Worm (Caenorhabditis elegans) whole organism, L2 larva: Measurements from ENCODE around the gene F58G1.2.

Source experiments
- F13H6.1 ChIP-seq: sonication (generic microtip); optimal IDR thresholded peaks from 2 replicates; lab custom pipeline; 2016; ENCODE audit warnings: missing genetic modification characterization, missing compliant biosample characterization
- R02D3.7 ChIP-seq: fragments of 150-350 bp; optimal IDR thresholded peaks from 2 replicates; lab custom pipeline; 2014; ENCODE audit warnings: missing biosample characterization, missing genetic modification characterization
- Y55F3AM.14 ChIP-seq: fragments of 200-800 bp; sonication (Bioruptor generic); optimal IDR thresholded peaks from 2 replicates; lab custom pipeline; 2018; ENCODE audit warnings: mild to moderate bottlenecking, missing genetic modification characterization, missing compliant biosample characterization
- ZK546.5 ChIP-seq: sonication (generic microtip); optimal IDR thresholded peaks from 2 replicates; lab custom pipeline; 2017; ENCODE audit warnings: missing biosample characterization, missing genetic modification characterization
- aly-2 ChIP-seq: fragments of 150-350 bp; optimal IDR thresholded peaks from 2 replicates; lab custom pipeline; 2014; ENCODE audit warnings: missing biosample characterization, missing genetic modification characterization
- ama-1 ChIP-seq: fragments of 150-350 bp; optimal IDR thresholded peaks from 2 replicates; lab custom pipeline; 2018; ENCODE audit warnings: inconsistent platforms
- blmp-1 ChIP-seq: sonication (generic microtip); optimal IDR thresholded peaks from 2 replicates; lab custom pipeline; 2017; ENCODE audit warnings: missing genetic modification characterization, mild to moderate bottlenecking, missing compliant biosample characterization, antibody characterized with exemption, moderate library complexity; ENCODE audit not compliant: insufficient read depth
- ceh-16 ChIP-seq: fragments of 150-350 bp; optimal IDR thresholded peaks from 2 replicates; lab custom pipeline; 2014; ENCODE audit warnings: missing biosample characterization, missing genetic modification characterization
- crh-2 ChIP-seq: sonication (generic microtip); optimal IDR thresholded peaks from 2 replicates; lab custom pipeline; 2017; ENCODE audit warnings: missing biosample characterization, missing genetic modification characterization
- egl-27 ChIP-seq: sonication (generic microtip); optimal IDR thresholded peaks from 3 replicates; lab custom pipeline; 2017; ENCODE audit warnings: missing biosample characterization, missing genetic modification reagents, missing genetic modification characterization
- elt-1 ChIP-seq: fragments of 150-350 bp; optimal IDR thresholded peaks from 2 replicates; lab custom pipeline; 2014; ENCODE audit warnings: missing biosample characterization, missing genetic modification characterization
- elt-3 ChIP-seq: sonication (generic microtip); optimal IDR thresholded peaks from 2 replicates; lab custom pipeline; 2017; ENCODE audit warnings: missing biosample characterization, missing genetic modification characterization
- fos-1 ChIP-seq: fragments of 150-350 bp; optimal IDR thresholded peaks from 2 replicates; lab custom pipeline; 2014; ENCODE audit warnings: missing biosample characterization, missing genetic modification characterization
- gmeb-1 ChIP-seq: fragments of 150-350 bp; optimal IDR thresholded peaks from 2 replicates; lab custom pipeline; 2014; ENCODE audit warnings: missing biosample characterization, missing genetic modification characterization
- lin-11 ChIP-seq: fragments of 150-350 bp; sonication (generic microtip); optimal IDR thresholded peaks from 2 replicates; lab custom pipeline; 2014; ENCODE audit warnings: missing biosample characterization, missing genetic modification characterization, inconsistent platforms, mixed read lengths
- lin-13 ChIP-seq: fragments of 150-350 bp; optimal IDR thresholded peaks from 2 replicates; lab custom pipeline; 2014; ENCODE audit warnings: missing biosample characterization, missing genetic modification reagents, missing genetic modification characterization
- lsy-2 ChIP-seq, 2 experiments: fragments of 150-350 bp in 1 of 2; sonication (generic microtip) in 1 of 2; optimal IDR thresholded peaks; 2 replicates each; lab custom pipeline; 2014 to 2017; ENCODE audit warnings: missing biosample characterization in 2 of 2, missing genetic modification characterization in 2 of 2
- mab-5 ChIP-seq: fragments of 150-350 bp; optimal IDR thresholded peaks from 2 replicates; lab custom pipeline; 2014; ENCODE audit warnings: missing biosample characterization, missing genetic modification characterization
- nhr-10 ChIP-seq: sonication (generic microtip); optimal IDR thresholded peaks from 2 replicates; lab custom pipeline; 2017; ENCODE audit warnings: missing biosample characterization, missing genetic modification characterization
- nhr-12 ChIP-seq: fragments of 150-350 bp; optimal IDR thresholded peaks from 2 replicates; lab custom pipeline; 2014; ENCODE audit warnings: missing biosample characterization, missing genetic modification characterization
- nhr-129 ChIP-seq: fragments of 150-350 bp; optimal IDR thresholded peaks from 2 replicates; lab custom pipeline; 2014; ENCODE audit warnings: missing biosample characterization, missing genetic modification characterization
- nhr-21 ChIP-seq: fragments of 150-350 bp; optimal IDR thresholded peaks from 2 replicates; lab custom pipeline; 2014; ENCODE audit warnings: missing biosample characterization, missing genetic modification characterization
- nhr-23 ChIP-seq: fragments of 150-350 bp; optimal IDR thresholded peaks from 2 replicates; lab custom pipeline; 2014; ENCODE audit warnings: missing biosample characterization, missing genetic modification reagents, missing genetic modification characterization
- nhr-25 ChIP-seq: fragments of 150-350 bp; sonication (generic microtip); optimal IDR thresholded peaks from 3 replicates; lab custom pipeline; 2014; ENCODE audit warnings: missing biosample characterization, missing genetic modification characterization
- nhr-77 ChIP-seq: fragments of 150-350 bp; optimal IDR thresholded peaks from 2 replicates; lab custom pipeline; 2014; ENCODE audit warnings: missing biosample characterization, missing genetic modification characterization
- snpc-4 ChIP-seq: fragments of 150-350 bp; optimal IDR thresholded peaks from 2 replicates; lab custom pipeline; 2014; ENCODE audit warnings: missing biosample characterization, missing genetic modification characterization
- unc-55 ChIP-seq: fragments of 150-350 bp; sonication (generic microtip); optimal IDR thresholded peaks from 3 replicates; lab custom pipeline; 2014; ENCODE audit warnings: missing biosample characterization, missing genetic modification reagents, missing genetic modification characterization
- unc-62 ChIP-seq: fragments of 150-350 bp; optimal IDR thresholded peaks from 2 replicates; lab custom pipeline; 2014; ENCODE audit warnings: missing biosample characterization, missing genetic modification reagents, missing genetic modification characterization
- zag-1 ChIP-seq: fragments of 150-350 bp; optimal IDR thresholded peaks from 2 replicates; lab custom pipeline; 2014; ENCODE audit warnings: missing biosample characterization, missing genetic modification characterization
- ztf-1 ChIP-seq: fragments of 200-800 bp; sonication (Bioruptor generic); conservative IDR thresholded peaks from 2 replicates; pipeline ENCODE4 v1.3.6; 2022; ENCODE audit warnings: missing genetic modification characterization, missing compliant biosample characterization
- ztf-11 ChIP-seq: sonication (generic microtip); optimal IDR thresholded peaks from 2 replicates; lab custom pipeline; 2017; ENCODE audit warnings: missing biosample characterization, missing genetic modification characterization
- ztf-4 ChIP-seq: fragments of 150-350 bp; optimal IDR thresholded peaks from 2 replicates; lab custom pipeline; 2014; ENCODE audit warnings: missing biosample characterization, missing genetic modification characterization

F58G1.2 gene

DNA sequence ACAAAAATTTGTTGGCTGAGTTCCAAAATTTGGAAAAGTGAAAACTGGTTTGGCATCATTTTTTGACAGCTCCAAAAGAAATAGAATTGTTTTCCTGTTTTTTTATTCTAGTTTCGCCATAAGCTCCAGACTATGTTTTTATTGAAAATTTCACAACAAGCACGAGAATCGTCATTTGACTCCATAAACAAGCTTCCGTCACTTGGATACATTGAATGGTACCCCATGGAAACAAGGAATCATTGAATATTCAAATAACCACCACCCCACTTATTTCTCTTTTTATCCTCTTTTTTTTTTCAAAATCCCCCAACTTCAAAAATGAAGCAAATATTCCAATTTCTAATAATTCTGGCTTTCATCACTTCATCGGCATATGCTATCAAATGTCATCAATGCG is 10.0 kb downstream of the F58G1.2 start, which contains the start of gene ddn-2:
Gene ddn-2, plus strand, starts transcription at position 301 of the 400 bp plus-strand sequence.
- no peak for TF ChIP-seq ZK546.5 (tag; lab: Kevin White, UChicago)
- TF ChIP-seq zag-1, result no peak
- no peak for TF ChIP-seq lin-13 (GFP tag; lab: Kevin White, UChicago)
- TF ChIP-seq gmeb-1, result no peak
- TF ChIP-seq egl-27 (tag; lab: Kevin White, UChicago), result no peak
- TF ChIP-seq unc-62 (GFP tag; lab: Kevin White, UChicago), result no peak
- TF ChIP-seq unc-55, result no peak
- no peak for TF ChIP-seq fos-1 (tag; lab: Kevin White, UChicago)
- TF ChIP-seq nhr-21 (tag; lab: Kevin White, UChicago), result no peak
- TF ChIP-seq ztf-11 (tag; lab: Kevin White, UChicago), result no peak
- TF ChIP-seq lin-11 (tag; lab: Kevin White, UChicago), result no peak
- TF ChIP-seq R02D3.7 (tag; lab: Kevin White, UChicago), result no peak
- TF ChIP-seq mab-5 (tag; lab: Kevin White, UChicago), result no peak
- TF ChIP-seq elt-3 (tag; lab: Kevin White, UChicago), result no peak
- no peak for TF ChIP-seq ceh-16 (tag; lab: Kevin White, UChicago)
- no peak for TF ChIP-seq elt-1
- TF ChIP-seq blmp-1, result no peak
- TF ChIP-seq ama-1, result no peak
- TF ChIP-seq nhr-23 (tag; lab: Kevin White, UChicago), result no peak
- TF ChIP-seq, all 48 proteins: peak for 0

ce11 chrII:12907070-12907469 is 11.7 kb downstream of the F58G1.2 start, which contains the start of gene nspb-11:
Gene nspb-11, plus strand, starts transcription at chrII:12907370.
- TF ChIP-seq ama-1, result no peak

DNA sequence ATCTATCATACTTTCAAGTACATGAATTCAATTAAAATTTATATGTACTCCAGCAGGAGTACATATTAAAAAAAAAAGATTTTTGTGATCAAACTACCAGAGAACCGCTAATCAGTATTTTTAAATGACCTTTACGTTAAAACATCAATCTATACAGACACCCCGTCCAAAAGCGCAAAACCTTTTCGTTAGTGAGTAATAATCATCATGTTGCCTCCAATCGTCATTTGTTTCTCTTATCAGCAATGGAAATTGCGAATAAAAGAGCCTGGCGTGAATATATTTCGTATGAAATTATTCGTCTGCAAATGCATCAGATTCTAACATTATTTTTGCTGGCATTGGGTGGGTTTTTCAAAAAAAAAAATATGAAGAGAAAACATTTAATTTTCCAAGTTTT is 14.6 kb downstream of the F58G1.2 start, which contains the start of gene clec-66:
Gene clec-66, plus strand, starts transcription at position 225 of the 400 bp plus-strand sequence.
- TF ChIP-seq ZK546.5 (tag; lab: Kevin White, UChicago) (no peak), fos-1 (tag; lab: Kevin White, UChicago) (peak; percentile 91)
- TF ChIP-seq, all 48 proteins: peak for 1

DNA sequence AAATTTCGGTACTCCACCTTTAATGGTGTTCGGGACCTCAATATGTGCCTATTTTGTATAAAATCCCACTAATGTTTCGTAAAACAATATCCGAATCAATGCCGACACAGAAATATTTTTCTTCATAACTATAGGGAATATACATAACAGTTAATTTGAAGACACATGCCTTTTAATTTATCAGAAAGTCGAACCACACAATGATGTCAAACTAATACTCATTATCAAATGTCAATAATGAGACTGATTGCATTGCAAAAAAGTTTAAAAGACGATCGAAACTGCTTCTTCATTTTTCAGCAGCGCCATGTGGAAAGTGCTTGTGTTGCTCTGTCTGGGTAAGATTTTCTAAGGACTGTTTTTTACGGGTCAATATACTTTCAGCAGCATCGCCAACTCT is 17.8 kb downstream of the F58G1.2 start, which contains the start of gene clec-65:
Gene clec-65, plus strand, starts transcription at position 301 of the 400 bp plus-strand sequence.
- TF ChIP-seq ztf-1 (GFP tag; lab: Robert Waterston, UW), result no peak
- TF ChIP-seq nhr-10 (tag; lab: Kevin White, UChicago), result no peak
- peak; percentile 70 for TF ChIP-seq fos-1 (tag; lab: Kevin White, UChicago)

DNA sequence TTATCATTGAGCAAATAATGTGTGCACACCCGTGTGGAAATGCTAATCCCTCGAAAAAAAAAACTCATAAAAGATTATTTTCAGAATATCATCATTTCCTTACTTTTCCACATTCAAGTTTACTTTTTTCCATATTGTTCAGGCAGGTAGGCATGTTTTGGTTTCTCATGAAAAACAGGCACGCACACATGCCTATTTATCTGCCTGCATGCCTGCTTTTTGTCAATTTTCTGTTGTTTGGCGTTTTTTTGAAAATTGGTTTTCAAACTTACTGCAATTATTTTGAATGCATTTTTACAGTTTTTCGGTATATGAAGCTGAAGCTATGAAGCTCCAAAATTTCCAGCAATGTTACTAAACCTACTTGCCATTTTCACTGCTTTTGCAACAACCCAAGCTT is 20.9 kb downstream of the F58G1.2 start, which contains the start of gene clec-64:
Gene clec-64, plus strand, starts transcription at position 301 of the 400 bp plus-strand sequence.
- TF ChIP-seq fos-1 (tag; lab: Kevin White, UChicago) (peak; percentile 32), lin-13 (GFP tag; lab: Kevin White, UChicago) (no peak)

DNA sequence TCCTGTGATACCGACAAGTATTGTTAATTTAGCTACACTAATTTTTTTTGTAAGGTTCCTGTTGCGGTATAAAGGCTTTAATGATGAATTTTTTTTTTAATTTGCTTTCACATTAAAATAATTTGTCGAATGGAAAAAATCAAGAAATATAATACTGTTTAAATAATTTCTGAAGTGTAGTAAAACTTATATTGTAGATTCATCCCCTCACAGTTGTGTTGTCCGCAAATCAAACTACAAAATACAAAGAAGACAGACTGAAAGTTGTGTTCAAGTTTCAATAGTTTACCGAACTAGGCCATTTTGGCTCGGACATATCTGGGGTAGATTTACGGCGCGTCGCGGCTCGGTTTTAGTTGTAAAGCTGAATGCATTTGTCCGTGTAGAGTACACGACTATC is 21.4 kb downstream of the F58G1.2 start:
- TF ChIP-seq ZK546.5 (tag; lab: Kevin White, UChicago) (no peak), Y55F3AM.14 (GFP tag; lab: Kevin White, UChicago) (no peak), nhr-25 (no peak), aly-2 (tag; lab: Kevin White, UChicago) (no peak), zag-1 (no peak), F13H6.1 (tag; lab: Kevin White, UChicago) (no peak), lsy-2 (tag; optimal IDR thresholded peaks at IDR 0.05; lab: Kevin White, UChicago) (no peak), snpc-4 (no peak), nhr-129 (no peak)

- TF ChIP-seq nhr-23 (tag; lab: Kevin White, UChicago) (no peak), crh-2 (tag; lab: Kevin White, UChicago) (no peak), ZK546.5 (tag; lab: Kevin White, UChicago) (no peak), elt-1 (no peak), ztf-4 (tag; lab: Kevin White, UChicago) (no peak), lsy-2 (tag; optimal IDR thresholded peaks at IDR 0.05; lab: Kevin White, UChicago) (no peak), R02D3.7 (tag; lab: Kevin White, UChicago) (no peak), nhr-77 (no peak), nhr-25 (no peak), nhr-12 (no peak), fos-1 (tag; lab: Kevin White, UChicago) (no peak)
Observed at ce11 chrII:12896666-12897065, 22.1 kb downstream of the F58G1.2 start.
